Worm (Caenorhabditis elegans) whole organism, midembryonic: ENCODE results near the gene degl-1.
A peak's percentile ranks its signal among the peaks of the same experiment; 100 is the strongest.

Experiments
- T22C8.4 ChIP-seq: fragments of 200-800 bp; sonication (Bioruptor generic); IDR thresholded peaks from 2 replicates; pipeline ENCODE4 v1.3.6; 2022; ENCODE audit warnings: missing genetic modification characterization, missing compliant biosample characterization
- cog-1 ChIP-seq: sonication (generic microtip); optimal IDR thresholded peaks from 2 replicates; lab custom pipeline; 2016; ENCODE audit warnings: missing genetic modification characterization, missing compliant biosample characterization
- flt-1 ChIP-seq: fragments of 200-800 bp; sonication (Bioruptor generic); IDR thresholded peaks from 2 replicates; pipeline ENCODE4 v1.3.6; 2022; ENCODE audit warnings: missing genetic modification characterization, missing compliant biosample characterization
- klf-2 ChIP-seq: fragments of 200-800 bp; sonication (Bioruptor generic); conservative IDR thresholded peaks from 2 replicates; pipeline ENCODE4 v1.3.6; 2022; ENCODE audit warnings: missing genetic modification reagents, missing genetic modification characterization, missing compliant biosample characterization
- med-1 ChIP-seq: sonication (generic microtip); optimal IDR thresholded peaks from 2 replicates; lab custom pipeline; 2017; ENCODE audit warnings: missing genetic modification characterization, mild to moderate bottlenecking, missing compliant biosample characterization, antibody characterized with exemption, missing genetic modification reagents; ENCODE audit not compliant: insufficient read depth
- ref-1 ChIP-seq: fragments of 200-800 bp; sonication (Bioruptor generic); conservative IDR thresholded peaks from 2 replicates; pipeline ENCODE4 v1.3.6; 2022; ENCODE audit warnings: missing genetic modification reagents, missing genetic modification characterization, missing compliant biosample characterization
- tab-1 ChIP-seq: fragments of 200-800 bp; sonication (Bioruptor generic); IDR thresholded peaks from 2 replicates; pipeline ENCODE4 v1.3.6; 2022; ENCODE audit warnings: missing genetic modification characterization, missing compliant biosample characterization
- ztf-23 ChIP-seq: fragments of 200-800 bp; sonication (Bioruptor generic); IDR thresholded peaks from 2 replicates; pipeline ENCODE4 v1.3.6; 2022; ENCODE audit warnings: missing genetic modification reagents, missing genetic modification characterization, missing compliant biosample characterization
- ztf-29 ChIP-seq: fragments of 200-800 bp; sonication (Bioruptor generic); IDR thresholded peaks from 2 replicates; pipeline ENCODE4 v1.3.6; 2022; ENCODE audit warnings: missing genetic modification reagents, missing genetic modification characterization, missing compliant biosample characterization

degl-1 gene

DNA sequence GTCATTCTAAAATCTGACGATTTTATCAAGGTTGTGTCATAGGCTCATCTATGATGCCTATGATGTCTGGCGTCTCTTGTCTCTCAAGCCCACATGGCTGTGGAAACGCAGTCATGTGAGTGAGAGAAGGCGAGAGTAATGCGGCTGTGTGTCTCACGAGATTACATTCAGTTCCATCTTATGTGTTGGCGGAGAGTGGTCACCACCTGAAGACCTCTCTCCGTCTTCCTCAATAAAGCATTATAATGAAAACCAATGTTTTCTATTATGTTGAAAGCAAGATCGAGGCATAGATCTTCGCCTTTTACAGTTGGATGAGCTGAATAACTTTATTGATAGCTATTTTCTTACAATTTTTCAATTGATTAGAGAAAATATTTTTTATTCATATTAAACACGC is 7.9 kb downstream of the degl-1 start:
- TF ChIP-seq cog-1 (tag; lab: Kevin White, UChicago) = peak; percentile 12

DNA sequence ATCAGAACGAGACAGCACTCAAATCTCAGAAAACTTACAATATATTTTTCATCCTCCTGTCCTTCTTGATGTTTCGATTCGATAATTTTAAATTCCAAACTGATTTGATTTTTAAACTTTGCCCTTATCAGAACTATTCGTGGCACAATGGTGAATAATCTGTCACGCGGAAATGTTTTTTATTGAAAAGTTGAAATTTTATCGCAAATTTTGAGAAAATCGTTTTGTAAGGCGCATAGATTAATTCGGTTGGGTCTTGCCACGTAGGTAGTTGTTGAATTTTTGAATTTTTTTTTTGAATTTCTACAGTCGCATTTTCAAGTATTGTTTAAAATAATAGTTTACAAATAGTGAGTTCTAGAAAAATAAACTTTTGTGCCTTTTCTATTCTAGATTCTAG is 10.4 kb downstream of the degl-1 start, which contains the start of gene ptp-5.2:
Gene ptp-5.2 (minus strand): TSS at position 101 of the 400 bp plus-strand sequence.
- TF ChIP-seq tab-1 (GFP tag; lab: Robert Waterston, UW) = no peak
- TF ChIP-seq T22C8.4 (GFP tag; lab: Robert Waterston, UW) = no peak
- no peak for TF ChIP-seq med-1 (GFP tag; lab: Kevin White, UChicago)
- no peak for TF ChIP-seq ztf-29 (GFP tag; lab: Robert Waterston, UW)
- no peak for TF ChIP-seq flt-1 (GFP tag; lab: Robert Waterston, UW)
- no peak for TF ChIP-seq ztf-23 (GFP tag; lab: Robert Waterston, UW)
- no peak for TF ChIP-seq ref-1 (GFP tag; lab: Robert Waterston, UW)
- TF ChIP-seq cog-1 (tag; lab: Kevin White, UChicago) = no peak
- TF ChIP-seq klf-2 = no peak

DNA sequence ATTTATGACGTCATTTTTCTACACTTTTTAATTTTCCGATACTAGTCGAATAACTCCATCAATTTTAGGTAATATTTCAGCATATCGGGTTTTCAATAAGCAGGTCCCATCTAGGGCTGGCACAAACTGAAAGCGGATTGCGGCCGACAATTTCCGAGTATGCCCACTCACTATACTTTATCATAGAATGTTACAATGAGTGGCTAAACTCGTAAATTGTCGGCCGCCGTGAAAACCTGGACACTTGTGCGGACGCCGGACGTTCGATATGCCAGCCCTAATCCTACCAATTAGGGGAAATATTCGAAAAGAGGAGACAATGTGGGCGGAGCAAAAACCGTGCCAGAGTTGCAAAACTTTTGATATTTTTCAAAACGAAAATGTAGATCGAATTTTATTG is 11.6 kb downstream of the degl-1 start:
- no peak for TF ChIP-seq flt-1 (GFP tag; lab: Robert Waterston, UW)
- TF ChIP-seq ref-1 (GFP tag; lab: Robert Waterston, UW) = no peak
- TF ChIP-seq cog-1 (tag; lab: Kevin White, UChicago) = no peak
- TF ChIP-seq ztf-23 (GFP tag; lab: Robert Waterston, UW) = no peak
- TF ChIP-seq klf-2 = no peak
- no peak for TF ChIP-seq T22C8.4 (GFP tag; lab: Robert Waterston, UW)
- no peak for TF ChIP-seq tab-1 (GFP tag; lab: Robert Waterston, UW)
- TF ChIP-seq ztf-29 (GFP tag; lab: Robert Waterston, UW) = no peak
- no peak for TF ChIP-seq med-1 (GFP tag; lab: Kevin White, UChicago)

DNA sequence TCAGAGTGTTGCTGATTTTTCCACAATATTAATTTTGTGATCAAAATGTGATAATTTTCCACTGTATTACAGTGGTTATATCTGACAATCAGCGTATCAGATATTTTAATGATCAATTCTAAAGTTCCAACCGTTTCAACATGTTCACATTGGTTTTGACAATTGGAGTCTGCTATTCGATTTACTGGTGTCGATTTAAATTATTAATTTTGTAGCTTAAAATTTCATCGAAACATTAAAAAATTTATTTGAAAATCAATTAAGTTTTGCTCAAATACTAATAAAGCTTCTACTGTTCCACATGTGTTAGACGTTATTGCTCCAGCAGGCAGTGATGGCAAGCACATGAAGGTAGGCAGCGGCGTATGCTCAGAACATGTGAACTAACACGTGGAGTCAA is 13.4 kb downstream of the degl-1 start:
- no peak for TF ChIP-seq med-1 (GFP tag; lab: Kevin White, UChicago)
- TF ChIP-seq flt-1 (GFP tag; lab: Robert Waterston, UW) = no peak
- TF ChIP-seq ref-1 (GFP tag; lab: Robert Waterston, UW) = no peak

DNA sequence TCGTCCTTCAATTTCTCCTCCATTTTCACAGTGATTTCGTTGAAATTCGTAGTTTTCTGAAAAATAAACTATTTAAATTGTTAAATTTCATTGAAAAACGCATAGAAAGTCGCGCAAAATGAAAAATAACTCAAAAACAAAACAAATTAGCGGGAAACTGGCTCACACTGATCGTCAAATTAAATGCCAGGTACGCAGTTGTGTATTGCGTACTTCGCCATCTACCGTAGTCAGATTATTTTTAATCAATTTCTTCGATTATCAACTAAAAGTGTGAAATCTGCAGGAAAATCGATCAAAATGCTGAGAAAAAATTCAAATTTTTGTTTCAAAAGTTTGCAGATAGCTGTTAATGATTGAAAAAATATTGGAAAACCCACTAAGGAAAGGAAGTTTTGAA is 16.3 kb downstream of the degl-1 start, which contains the start of gene Y57G11C.499:
Gene Y57G11C.499 (minus strand): TSS at position 23 of the 400 bp plus-strand sequence.
- TF ChIP-seq T22C8.4 (GFP tag; lab: Robert Waterston, UW) = no peak
- no peak for TF ChIP-seq tab-1 (GFP tag; lab: Robert Waterston, UW)
- TF ChIP-seq klf-2 = no peak
- TF ChIP-seq ztf-23 (GFP tag; lab: Robert Waterston, UW) = no peak
- TF ChIP-seq ztf-29 (GFP tag; lab: Robert Waterston, UW) = no peak
- TF ChIP-seq ref-1 (GFP tag; lab: Robert Waterston, UW) = no peak
- no peak for TF ChIP-seq flt-1 (GFP tag; lab: Robert Waterston, UW)
- no peak for TF ChIP-seq cog-1 (tag; lab: Kevin White, UChicago)
- no peak for TF ChIP-seq med-1 (GFP tag; lab: Kevin White, UChicago)

DNA sequence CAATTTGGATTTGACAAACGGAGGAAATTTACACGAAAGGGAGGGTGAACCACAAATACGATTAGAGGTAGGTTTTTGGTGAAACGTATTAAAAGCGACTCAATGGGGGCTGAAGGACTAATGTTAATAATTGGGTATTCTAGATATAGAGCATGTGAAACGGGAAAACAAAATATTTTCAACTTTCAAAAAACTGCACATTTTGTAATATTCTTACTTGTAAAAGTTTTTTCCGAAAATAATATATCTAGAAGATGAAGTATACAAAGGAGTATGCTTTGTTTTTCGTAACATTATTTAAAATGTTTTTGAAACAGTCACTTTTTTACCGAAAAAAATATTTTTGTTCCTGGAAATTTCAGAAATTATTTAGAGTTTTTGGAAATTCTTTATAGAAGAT is 29.3 kb downstream of the degl-1 start:
- no peak for TF ChIP-seq ztf-23 (GFP tag; lab: Robert Waterston, UW)
- no peak for TF ChIP-seq flt-1 (GFP tag; lab: Robert Waterston, UW)
- no peak for TF ChIP-seq T22C8.4 (GFP tag; lab: Robert Waterston, UW)
- TF ChIP-seq tab-1 (GFP tag; lab: Robert Waterston, UW) = no peak
- TF ChIP-seq ref-1 (GFP tag; lab: Robert Waterston, UW) = no peak
- no peak for TF ChIP-seq med-1 (GFP tag; lab: Kevin White, UChicago)
- TF ChIP-seq ztf-29 (GFP tag; lab: Robert Waterston, UW) = no peak
- no peak for TF ChIP-seq klf-2
- no peak for TF ChIP-seq cog-1 (tag; lab: Kevin White, UChicago)

DNA sequence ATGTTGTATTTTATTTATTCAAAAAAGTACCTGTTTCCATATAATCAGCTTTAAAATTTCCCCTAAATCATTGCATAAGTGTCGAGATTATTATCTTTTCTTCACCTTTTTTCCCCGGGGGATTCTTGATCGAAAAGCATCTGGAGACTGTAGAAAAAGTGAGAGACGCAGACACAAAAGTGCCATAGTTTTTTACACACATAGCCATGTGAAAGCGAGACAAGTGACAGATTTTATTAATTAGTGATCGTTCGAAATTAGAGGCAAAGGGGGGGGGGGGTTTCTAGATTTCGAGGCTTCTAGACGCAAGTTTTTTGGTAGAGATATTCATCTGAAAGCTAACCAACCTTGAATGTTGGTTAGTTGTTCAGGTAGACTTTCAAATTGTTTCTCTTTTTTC is 42.0 kb downstream of the degl-1 start:
- TF ChIP-seq ztf-23 (GFP tag; lab: Robert Waterston, UW) = no peak
- no peak for TF ChIP-seq T22C8.4 (GFP tag; lab: Robert Waterston, UW)
- TF ChIP-seq klf-2 = no peak
- no peak for TF ChIP-seq cog-1 (tag; lab: Kevin White, UChicago)

DNA sequence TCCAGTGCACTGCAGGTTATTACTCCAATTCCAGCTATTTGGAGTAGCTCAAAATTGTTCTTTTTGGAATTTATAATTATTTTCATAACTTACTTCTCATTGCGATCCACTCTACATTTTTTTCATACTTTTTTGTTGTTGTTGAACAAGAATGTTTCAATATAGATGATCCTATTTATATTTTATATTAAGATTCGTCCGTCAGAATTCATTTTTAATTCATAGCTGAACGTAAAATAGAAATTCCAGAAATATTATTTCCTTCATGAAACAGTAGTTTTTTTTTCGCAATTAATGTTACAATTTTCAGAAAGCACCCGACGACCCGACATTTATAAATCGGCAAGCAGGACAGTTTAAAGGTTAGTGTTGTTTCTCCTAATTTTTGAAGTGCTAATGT is 43.0 kb downstream of the degl-1 start, which contains the start of gene Y57G11C.42:
Gene Y57G11C.42 (plus strand): TSS at position 301 of the 400 bp plus-strand sequence.
- TF ChIP-seq med-1 (GFP tag; lab: Kevin White, UChicago) (no peak), ztf-23 (GFP tag; lab: Robert Waterston, UW) (no peak), klf-2 (no peak), flt-1 (GFP tag; lab: Robert Waterston, UW) (no peak), ref-1 (GFP tag; lab: Robert Waterston, UW) (no peak), ztf-29 (GFP tag; lab: Robert Waterston, UW) (no peak), tab-1 (GFP tag; lab: Robert Waterston, UW) (no peak), T22C8.4 (GFP tag; lab: Robert Waterston, UW) (no peak), cog-1 (tag; lab: Kevin White, UChicago) (no peak)
